Worm (Caenorhabditis elegans) whole organism, early embryonic: Measurements from ENCODE around the gene nrfl-1.

ENCODE experiments used
- aly-1 ChIP-seq: sonication (generic microtip); optimal IDR thresholded peaks from 2 replicates; lab custom pipeline; 2016; ENCODE audit warnings: missing genetic modification characterization, missing compliant biosample characterization
- ama-1 ChIP-seq: fragments of 150-350 bp; optimal IDR thresholded peaks from 2 replicates; lab custom pipeline; 2014
- ceh-13 ChIP-seq: fragments of 200-800 bp; sonication (Bioruptor generic); optimal IDR thresholded peaks from 2 replicates; lab custom pipeline; 2018; ENCODE audit warnings: mild to moderate bottlenecking, missing genetic modification characterization, missing compliant biosample characterization
- hmbx-1 ChIP-seq: sonication (generic microtip); optimal IDR thresholded peaks from 2 replicates; lab custom pipeline; 2016; ENCODE audit warnings: mild to moderate bottlenecking, missing genetic modification characterization, missing compliant biosample characterization
- hnd-1 ChIP-seq: sonication (generic microtip); optimal IDR thresholded peaks from 2 replicates; lab custom pipeline; 2016; ENCODE audit warnings: missing genetic modification characterization, missing compliant biosample characterization
- scrt-1 ChIP-seq: fragments of 200-800 bp; sonication (Bioruptor generic); IDR thresholded peaks from 2 replicates; pipeline ENCODE4 v1.3.6; 2022; ENCODE audit warnings: missing genetic modification characterization, missing compliant biosample characterization
- sea-1 ChIP-seq: fragments of 200-800 bp; sonication (Bioruptor generic); conservative IDR thresholded peaks from 2 replicates; pipeline ENCODE4 v1.3.6; 2022; ENCODE audit warnings: missing genetic modification characterization, missing compliant biosample characterization
- tbx-11 ChIP-seq: fragments of 200-800 bp; sonication (Bioruptor generic); IDR thresholded peaks from 2 replicates; pipeline ENCODE4 v1.3.6; 2022; ENCODE audit warnings: missing genetic modification characterization, missing compliant biosample characterization

- TF ChIP-seq ama-1 (lab: Kevin White, UChicago) (no peak), tbx-11 (GFP tag; lab: Robert Waterston, UW) (no peak), aly-1 (tag; lab: Kevin White, UChicago) (no peak), ceh-13 (GFP tag; lab: Kevin White, UChicago) (no peak), scrt-1 (GFP tag; lab: Robert Waterston, UW) (no peak), hnd-1 (tag; lab: Kevin White, UChicago) (no peak), sea-1 (GFP tag; lab: Robert Waterston, UW) (no peak), hmbx-1 (tag; lab: Kevin White, UChicago) (no peak)
Observed at ce11 chrIV:9093932-9094331, 25.0 kb upstream of the nrfl-1 start, which contains the start of gene lpl-1.
